Worm (Caenorhabditis elegans): ENCODE results near the gene srt-47.

DNA sequence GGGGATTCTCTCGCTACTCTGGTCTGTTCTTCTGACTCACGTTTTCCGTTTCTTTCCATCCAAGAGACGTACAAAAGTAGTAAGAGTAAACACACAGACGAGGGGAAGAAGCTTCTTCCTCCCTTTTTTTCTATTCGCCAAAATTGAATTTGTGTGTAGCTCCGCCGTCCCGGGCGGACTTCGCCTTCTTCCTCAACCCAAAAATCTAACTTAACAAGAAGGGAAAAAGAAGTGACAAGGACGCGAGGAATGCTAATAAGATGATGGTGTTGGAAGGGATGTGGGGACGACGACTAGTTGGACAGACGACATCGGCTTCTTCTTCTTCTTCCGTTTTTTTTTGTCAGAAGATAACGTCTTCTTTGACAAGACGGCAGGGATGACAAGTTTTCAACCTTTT lies 36.2 kb downstream of the srt-47 start:
- TF ChIP-seq dao-5 (tag; optimal IDR thresholded peaks at IDR 0.05) (no peak), W03F9.2 (tag; optimal IDR thresholded peaks at IDR 0.05) (no peak), him-1 (tag; optimal IDR thresholded peaks at IDR 0.05) (no peak)
